Fruit fly (Drosophila melanogaster): Measurements from ENCODE around the gene CG9682.

DNA sequence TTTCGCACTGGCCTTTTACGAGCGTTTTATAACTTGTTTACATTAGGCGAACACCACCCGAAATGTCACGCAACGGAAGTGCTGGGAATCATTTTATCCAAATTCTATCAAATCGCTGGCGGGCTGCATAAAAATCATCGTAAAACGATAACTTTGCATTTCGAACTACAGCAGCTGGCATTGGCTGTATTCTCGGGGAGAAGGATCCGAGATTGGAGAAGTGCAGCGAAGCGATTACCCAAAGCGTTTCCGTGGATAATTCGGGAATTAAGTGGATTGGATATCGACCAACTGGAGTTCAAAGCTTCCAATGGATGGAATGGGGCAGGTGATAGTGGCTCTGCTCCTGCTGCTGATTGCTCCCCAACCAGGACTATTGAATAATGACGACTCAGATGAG, 1.4 kb upstream of the CG9682 start, which contains the start of gene CG34299:
- no peak for TF ChIP-seq CG8478 (optimal IDR thresholded peaks at IDR 0.05)
- TF ChIP-seq psq (optimal IDR thresholded peaks at IDR 0.05) = no peak

All from whole organism.